Worm (Caenorhabditis elegans) whole organism, late embryonic: ENCODE data around the gene F44E2.4.

Source experiments
- C08G9.2 ChIP-seq: sonication (generic microtip); optimal IDR thresholded peaks from 2 replicates; lab custom pipeline; 2016; ENCODE audit warnings: mild to moderate bottlenecking, missing genetic modification characterization, moderate library complexity, missing compliant biosample characterization
- K02D7.2 ChIP-seq: sonication (generic microtip); optimal IDR thresholded peaks from 2 replicates; lab custom pipeline; 2017; ENCODE audit warnings: mild to moderate bottlenecking, missing genetic modification characterization, missing compliant biosample characterization
- T23F11.4 ChIP-seq: fragments of 200-800 bp; sonication (Bioruptor generic); optimal IDR thresholded peaks from 2 replicates; lab custom pipeline; 2018; ENCODE audit warnings: mild to moderate bottlenecking, missing genetic modification characterization, missing compliant biosample characterization
- ceh-14 ChIP-seq: sonication (generic microtip); optimal IDR thresholded peaks from 2 replicates; lab custom pipeline; 2016; ENCODE audit warnings: missing genotype, missing genetic modification characterization, missing compliant biosample characterization
- ceh-18 ChIP-seq: sonication (generic microtip); optimal IDR thresholded peaks from 2 replicates; lab custom pipeline; 2016; ENCODE audit warnings: missing genetic modification characterization, missing compliant biosample characterization
- ceh-2 ChIP-seq: sonication (generic microtip); optimal IDR thresholded peaks from 2 replicates; lab custom pipeline; 2016; ENCODE audit warnings: missing genotype, missing genetic modification characterization, missing compliant biosample characterization
- ceh-30 ChIP-seq: fragments of 150-350 bp; optimal IDR thresholded peaks from 2 replicates; lab custom pipeline; 2014; ENCODE audit warnings: missing biosample characterization, missing genetic modification characterization
- ceh-31 ChIP-seq: sonication (generic microtip); optimal IDR thresholded peaks from 2 replicates; lab custom pipeline; 2016; ENCODE audit warnings: missing genetic modification characterization, missing compliant biosample characterization
- ceh-34 ChIP-seq: sonication (generic microtip); optimal IDR thresholded peaks from 2 replicates; lab custom pipeline; 2016; ENCODE audit warnings: mild to moderate bottlenecking, missing genetic modification characterization, missing compliant biosample characterization
- ceh-45 ChIP-seq: fragments of 200-800 bp; sonication (Bioruptor generic); IDR thresholded peaks from 2 replicates; pipeline ENCODE4 v1.3.6; 2022; ENCODE audit warnings: missing genetic modification reagents, missing genetic modification characterization, missing compliant biosample characterization
- ceh-48 ChIP-seq: sonication (generic microtip); optimal IDR thresholded peaks from 2 replicates; lab custom pipeline; 2016; ENCODE audit warnings: missing genetic modification characterization, inconsistent platforms, missing compliant biosample characterization
- elt-2 ChIP-seq: sonication (generic microtip); optimal IDR thresholded peaks from 2 replicates; lab custom pipeline; 2016; ENCODE audit warnings: missing genetic modification reagents, missing genetic modification characterization, missing compliant biosample characterization
- elt-4 ChIP-seq: sonication (generic microtip); optimal IDR thresholded peaks from 2 replicates; lab custom pipeline; 2016; ENCODE audit warnings: missing genetic modification characterization, missing compliant biosample characterization
- ets-4 ChIP-seq: sonication (generic microtip); optimal IDR thresholded peaks from 2 replicates; lab custom pipeline; 2016; ENCODE audit warnings: missing genetic modification characterization, missing compliant biosample characterization
- eyg-1 ChIP-seq: sonication (generic microtip); optimal IDR thresholded peaks from 2 replicates; lab custom pipeline; 2016; ENCODE audit warnings: missing genotype, missing genetic modification characterization, missing compliant biosample characterization
- fax-1 ChIP-seq: sonication (generic microtip); optimal IDR thresholded peaks from 2 replicates; lab custom pipeline; 2016; ENCODE audit warnings: missing genotype, missing genetic modification characterization, missing compliant biosample characterization
- gmeb-2 ChIP-seq: sonication (generic microtip); optimal IDR thresholded peaks from 2 replicates; lab custom pipeline; 2016; ENCODE audit warnings: missing genetic modification characterization, inconsistent platforms, missing compliant biosample characterization
- hlh-30 ChIP-seq: sonication (generic microtip); optimal IDR thresholded peaks from 2 replicates; lab custom pipeline; 2017; ENCODE audit warnings: antibody characterized with exemption, missing genetic modification characterization, missing compliant biosample characterization; ENCODE audit not compliant: insufficient read depth
- hlh-6 ChIP-seq: sonication (generic microtip); optimal IDR thresholded peaks from 2 replicates; lab custom pipeline; 2016; ENCODE audit warnings: missing genotype, missing genetic modification characterization, missing compliant biosample characterization
- hlh-8 ChIP-seq: sonication (generic microtip); optimal IDR thresholded peaks from 2 replicates; lab custom pipeline; 2016; ENCODE audit warnings: missing genotype, missing genetic modification characterization, missing compliant biosample characterization
- lim-6 ChIP-seq: sonication (generic microtip); optimal IDR thresholded peaks from 2 replicates; lab custom pipeline; 2016; ENCODE audit warnings: missing genetic modification characterization, missing compliant biosample characterization
- lin-11 ChIP-seq: fragments of 200-800 bp; sonication (Bioruptor generic); optimal IDR thresholded peaks from 2 replicates; lab custom pipeline; 2018; ENCODE audit warnings: mild to moderate bottlenecking, missing genetic modification characterization, missing compliant biosample characterization
- mec-3 ChIP-seq: sonication (generic microtip); optimal IDR thresholded peaks from 2 replicates; lab custom pipeline; 2016; ENCODE audit warnings: borderline replicate concordance, missing genetic modification characterization, missing compliant biosample characterization
- nfya-1 ChIP-seq: sonication (generic microtip); optimal IDR thresholded peaks from 2 replicates; lab custom pipeline; 2017; ENCODE audit warnings: missing genetic modification characterization, mild to moderate bottlenecking, missing compliant biosample characterization, antibody characterized with exemption, moderate library complexity
- odd-2 ChIP-seq: sonication (generic microtip); optimal IDR thresholded peaks from 2 replicates; lab custom pipeline; 2017; ENCODE audit warnings: antibody characterized with exemption, mild to moderate bottlenecking, missing genetic modification characterization, missing compliant biosample characterization
- pag-3 ChIP-seq: sonication (generic microtip); optimal IDR thresholded peaks from 2 replicates; lab custom pipeline; 2016; ENCODE audit warnings: missing compliant biosample characterization, missing genetic modification characterization, borderline replicate concordance
- pax-1 ChIP-seq: fragments of 150-350 bp; optimal IDR thresholded peaks from 2 replicates; lab custom pipeline; 2014; ENCODE audit warnings: missing biosample characterization, missing genetic modification characterization
- pha-2 ChIP-seq: sonication (generic microtip); optimal IDR thresholded peaks from 2 replicates; lab custom pipeline; 2017; ENCODE audit warnings: mild to moderate bottlenecking, missing genetic modification characterization, missing compliant biosample characterization
- pros-1 ChIP-seq: fragments of 150-350 bp; optimal IDR thresholded peaks from 2 replicates; lab custom pipeline; 2014; ENCODE audit warnings: missing biosample characterization, missing genetic modification reagents, missing genetic modification characterization
- ref-2 ChIP-seq: sonication (generic microtip); optimal IDR thresholded peaks from 2 replicates; lab custom pipeline; 2016; ENCODE audit warnings: missing genetic modification characterization, missing compliant biosample characterization
- rnt-1 ChIP-seq: sonication (generic microtip); optimal IDR thresholded peaks from 2 replicates; lab custom pipeline; 2016; ENCODE audit warnings: missing genetic modification characterization, missing compliant biosample characterization
- sdc-2 ChIP-seq: sonication (generic microtip); optimal IDR thresholded peaks from 2 replicates; lab custom pipeline; 2016; ENCODE audit warnings: missing genotype, missing genetic modification characterization, missing compliant biosample characterization
- sox-2 ChIP-seq: fragments of 200-800 bp; sonication (Bioruptor generic); IDR thresholded peaks from 2 replicates; pipeline ENCODE4 v1.3.6; 2022; ENCODE audit warnings: missing genetic modification reagents, missing genetic modification characterization, missing compliant biosample characterization
- sox-4 ChIP-seq: sonication (generic microtip); optimal IDR thresholded peaks from 2 replicates; lab custom pipeline; 2017; ENCODE audit warnings: mild to moderate bottlenecking, missing genetic modification characterization, inconsistent platforms, missing compliant biosample characterization
- syd-9 ChIP-seq: sonication (generic microtip); optimal IDR thresholded peaks from 2 replicates; lab custom pipeline; 2016; ENCODE audit warnings: mild to moderate bottlenecking, missing genetic modification characterization, moderate library complexity, missing compliant biosample characterization
- tbx-2 ChIP-seq: sonication (generic microtip); optimal IDR thresholded peaks from 2 replicates; lab custom pipeline; 2016; ENCODE audit warnings: missing genetic modification characterization, missing compliant biosample characterization
- tbx-7 ChIP-seq: sonication (generic microtip); optimal IDR thresholded peaks from 2 replicates; lab custom pipeline; 2016; ENCODE audit warnings: missing genotype, missing genetic modification characterization, missing compliant biosample characterization
- unc-42 ChIP-seq: sonication (generic microtip); optimal IDR thresholded peaks from 2 replicates; lab custom pipeline; 2016; ENCODE audit warnings: missing genotype, missing genetic modification characterization, missing compliant biosample characterization
- unc-55 ChIP-seq: sonication (generic microtip); optimal IDR thresholded peaks from 2 replicates; lab custom pipeline; 2017; ENCODE audit warnings: missing biosample characterization, missing genetic modification reagents, missing genetic modification characterization
- zip-5 ChIP-seq: sonication (generic microtip); optimal IDR thresholded peaks from 2 replicates; lab custom pipeline; 2016; ENCODE audit warnings: missing genetic modification characterization, missing compliant biosample characterization
- ztf-16 ChIP-seq: sonication (generic microtip); optimal IDR thresholded peaks from 2 replicates; lab custom pipeline; 2017; ENCODE audit warnings: missing genetic modification characterization, missing compliant biosample characterization

The F44E2.4 gene

ce11 chrIII:8851961-8852360 is 13.7 kb upstream of the F44E2.4 start, which contains the start of gene plg-1:
TSS of gene plg-1 (plus strand) at chrIII:8852261.
- TF ChIP-seq pha-2 (tag; lab: Kevin White, UChicago) (no peak), unc-42 (tag; lab: Kevin White, UChicago) (no peak), pax-1 (tag; lab: Kevin White, UChicago) (no peak), elt-2 (tag; lab: Kevin White, UChicago) (no peak), ceh-45 (GFP tag; lab: Robert Waterston, UW) (no peak), hlh-8 (tag; lab: Kevin White, UChicago) (no peak), syd-9 (tag; lab: Kevin White, UChicago) (no peak), hlh-6 (tag; lab: Kevin White, UChicago) (no peak), K02D7.2 (tag; lab: Kevin White, UChicago) (no peak), ztf-16 (tag; lab: Kevin White, UChicago) (no peak)

- TF ChIP-seq ets-4 (tag; lab: Kevin White, UChicago) = peak; percentile 81
- peak; percentile 86 for TF ChIP-seq ceh-31 (tag; lab: Kevin White, UChicago)
- no peak for TF ChIP-seq eyg-1 (tag; lab: Kevin White, UChicago)
- TF ChIP-seq ceh-2 = peak; percentile 77
- TF ChIP-seq mec-3 = peak; percentile 70
- no peak for TF ChIP-seq unc-55 (GFP tag; lab: Kevin White, UChicago)
- TF ChIP-seq tbx-7 = peak; percentile 76
- no peak for TF ChIP-seq odd-2 (tag; lab: Kevin White, UChicago)
- TF ChIP-seq hlh-8 (tag; lab: Kevin White, UChicago) = peak; percentile 59
- TF ChIP-seq tbx-2 (tag; lab: Kevin White, UChicago) = peak; percentile 78
- TF ChIP-seq nfya-1 (tag; lab: Kevin White, UChicago) = peak; percentile 22
- no peak for TF ChIP-seq pros-1 (tag; lab: Kevin White, UChicago)
- peak; percentile 87 for TF ChIP-seq C08G9.2
- peak; percentile 25 for TF ChIP-seq unc-42 (tag; lab: Kevin White, UChicago)
- peak; percentile 52 for TF ChIP-seq rnt-1 (tag; lab: Kevin White, UChicago)
- peak; percentile 11 for TF ChIP-seq sdc-2 (tag; lab: Kevin White, UChicago)
- TF ChIP-seq ref-2 = peak; percentile 51
- TF ChIP-seq hlh-30 (tag; lab: Kevin White, UChicago) = peak; percentile 13
- no peak for TF ChIP-seq ceh-34 (tag; lab: Kevin White, UChicago)
- TF ChIP-seq lim-6 (tag; lab: Kevin White, UChicago) = peak; percentile 21
- TF ChIP-seq ztf-16 (tag; lab: Kevin White, UChicago) = no peak
- no peak for TF ChIP-seq pag-3
- peak; percentile 66 for TF ChIP-seq zip-5
- TF ChIP-seq lin-11 (tag; lab: Kevin White, UChicago) = no peak
- no peak for TF ChIP-seq sox-4 (tag; lab: Kevin White, UChicago)
- no peak for TF ChIP-seq sox-2
- peak; percentile 1 for TF ChIP-seq ceh-14 (tag; lab: Kevin White, UChicago)
- TF ChIP-seq fax-1 (tag; lab: Kevin White, UChicago) = peak; percentile 29
- no peak for TF ChIP-seq elt-4 (tag; lab: Kevin White, UChicago)
- TF ChIP-seq T23F11.4 (GFP tag; lab: Kevin White, UChicago) = no peak
- TF ChIP-seq ceh-48 = no peak
- TF ChIP-seq ceh-18 = peak; percentile 27
- TF ChIP-seq gmeb-2 = no peak
Observed at ce11 chrIII:8850482-8851047, 12.3 kb upstream of the F44E2.4 start, which contains the start of gene F44E2.9. TSS of gene F44E2.9 (minus strand) at chrIII:8850532.

ce11 chrIII:8849507-8849906 is 11.3 kb upstream of the F44E2.4 start, which contains the start of gene F44E2.8:
TSS of gene F44E2.8 (minus strand) at chrIII:8849877.
- no peak for TF ChIP-seq ceh-30 (tag; lab: Kevin White, UChicago)
